Worm (Caenorhabditis elegans) whole organism, early embryonic: ENCODE measurements around the gene F26D11.13.

Experiments used
- B0310.2 ChIP-seq: sonication (generic microtip); optimal IDR thresholded peaks from 2 replicates; lab custom pipeline; 2016; ENCODE audit warnings: mild to moderate bottlenecking, missing genetic modification characterization, missing compliant biosample characterization
- F13C5.2 ChIP-seq: sonication (generic microtip); optimal IDR thresholded peaks from 2 replicates; lab custom pipeline; 2017; ENCODE audit warnings: mild to moderate bottlenecking, missing genetic modification characterization, inconsistent platforms, missing compliant biosample characterization
- aly-1 ChIP-seq: sonication (generic microtip); optimal IDR thresholded peaks from 2 replicates; lab custom pipeline; 2016; ENCODE audit warnings: missing genetic modification characterization, missing compliant biosample characterization
- ama-1 ChIP-seq: fragments of 150-350 bp; optimal IDR thresholded peaks from 2 replicates; lab custom pipeline; 2014
- ceh-13 ChIP-seq: fragments of 200-800 bp; sonication (Bioruptor generic); optimal IDR thresholded peaks from 2 replicates; lab custom pipeline; 2018; ENCODE audit warnings: mild to moderate bottlenecking, missing genetic modification characterization, missing compliant biosample characterization
- ceh-36 ChIP-seq: sonication (generic microtip); optimal IDR thresholded peaks from 2 replicates; lab custom pipeline; 2016; ENCODE audit warnings: missing genetic modification characterization, inconsistent platforms, missing compliant biosample characterization
- ets-7 ChIP-seq: sonication (generic microtip); optimal IDR thresholded peaks from 2 replicates; lab custom pipeline; 2016; ENCODE audit warnings: missing genotype, missing genetic modification characterization, missing compliant biosample characterization
- flt-1 ChIP-seq: fragments of 200-800 bp; sonication (Bioruptor generic); IDR thresholded peaks from 2 replicates; pipeline ENCODE4 v1.3.6; 2022; ENCODE audit warnings: missing genetic modification characterization, missing compliant biosample characterization
- hmbx-1 ChIP-seq: sonication (generic microtip); optimal IDR thresholded peaks from 2 replicates; lab custom pipeline; 2016; ENCODE audit warnings: mild to moderate bottlenecking, missing genetic modification characterization, missing compliant biosample characterization
- hmg-4 ChIP-seq: fragments of 200-800 bp; sonication (Bioruptor generic); optimal IDR thresholded peaks from 2 replicates; lab custom pipeline; 2018; ENCODE audit warnings: mild to moderate bottlenecking, missing genetic modification characterization, missing compliant biosample characterization
- hnd-1 ChIP-seq: sonication (generic microtip); optimal IDR thresholded peaks from 2 replicates; lab custom pipeline; 2016; ENCODE audit warnings: missing genetic modification characterization, missing compliant biosample characterization
- pes-1 ChIP-seq: fragments of 200-800 bp; sonication (Bioruptor generic); IDR thresholded peaks from 2 replicates; pipeline ENCODE4 v1.3.6; 2022; ENCODE audit warnings: missing genetic modification reagents, missing genetic modification characterization, missing compliant biosample characterization
- scrt-1 ChIP-seq: fragments of 200-800 bp; sonication (Bioruptor generic); IDR thresholded peaks from 2 replicates; pipeline ENCODE4 v1.3.6; 2022; ENCODE audit warnings: missing genetic modification characterization, missing compliant biosample characterization
- sea-1 ChIP-seq: fragments of 200-800 bp; sonication (Bioruptor generic); conservative IDR thresholded peaks from 2 replicates; pipeline ENCODE4 v1.3.6; 2022; ENCODE audit warnings: missing genetic modification characterization, missing compliant biosample characterization
- tbx-11 ChIP-seq: fragments of 200-800 bp; sonication (Bioruptor generic); IDR thresholded peaks from 2 replicates; pipeline ENCODE4 v1.3.6; 2022; ENCODE audit warnings: missing genetic modification characterization, missing compliant biosample characterization
- tbx-37 ChIP-seq: fragments of 200-800 bp; sonication (Bioruptor generic); conservative IDR thresholded peaks from 2 replicates; pipeline ENCODE4 v1.3.6; 2022; ENCODE audit warnings: missing genetic modification reagents, missing genetic modification characterization, missing compliant biosample characterization
- tra-4 ChIP-seq: sonication (generic microtip); optimal IDR thresholded peaks from 2 replicates; lab custom pipeline; 2017; ENCODE audit warnings: missing genetic modification characterization, missing compliant biosample characterization

F26D11.13 gene

ce11 chrV:7954552-7954951 lies at the start of gene F26D11.13:
F26D11.13 (minus strand) TSS chrV:7954652.
- no peak for TF ChIP-seq tbx-37 (GFP tag; lab: Robert Waterston, UW)
- TF ChIP-seq tbx-11 (GFP tag; lab: Robert Waterston, UW): no peak
- TF ChIP-seq tra-4 (tag; lab: Kevin White, UChicago): no peak
- TF ChIP-seq B0310.2 (tag; lab: Kevin White, UChicago): no peak

DNA sequence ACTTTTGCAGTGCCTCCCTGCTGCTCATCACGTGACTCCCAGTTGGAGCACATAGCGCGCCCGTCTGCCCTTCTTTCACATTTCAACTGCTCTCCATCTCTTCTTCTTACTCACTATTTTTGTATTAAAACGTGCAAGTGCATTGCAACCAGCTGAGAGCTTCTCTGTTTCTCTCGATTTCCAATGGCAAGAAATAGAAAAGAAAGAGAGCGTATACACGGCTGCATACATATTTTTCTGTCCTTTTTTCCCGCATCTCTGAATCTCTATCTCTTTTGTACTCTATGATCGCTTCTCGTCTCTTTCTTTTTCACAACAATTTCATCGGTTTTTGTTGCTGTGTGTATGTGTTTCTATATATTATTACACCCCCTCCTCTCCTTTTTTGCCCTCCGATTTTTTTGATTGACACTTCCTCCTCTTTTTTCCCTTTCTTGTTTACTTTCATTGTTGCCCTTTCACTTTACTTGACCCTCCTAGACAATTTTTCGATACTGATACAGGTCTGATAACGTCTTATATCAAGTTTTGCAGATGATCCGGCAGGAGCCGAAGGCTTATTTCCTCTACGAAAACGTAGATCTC lies 46.6 kb upstream of the F26D11.13 start, which contains the start of gene Y97E10AR.1:
Gene Y97E10AR.1, plus strand, starts transcription at position 535 of the 585 bp plus-strand sequence.
- TF ChIP-seq F13C5.2 (peak; percentile 22), hnd-1 (tag; lab: Kevin White, UChicago) (peak; percentile 16), hmg-4 (peak; percentile 40), ceh-36 (tag; lab: Kevin White, UChicago) (no peak)

DNA sequence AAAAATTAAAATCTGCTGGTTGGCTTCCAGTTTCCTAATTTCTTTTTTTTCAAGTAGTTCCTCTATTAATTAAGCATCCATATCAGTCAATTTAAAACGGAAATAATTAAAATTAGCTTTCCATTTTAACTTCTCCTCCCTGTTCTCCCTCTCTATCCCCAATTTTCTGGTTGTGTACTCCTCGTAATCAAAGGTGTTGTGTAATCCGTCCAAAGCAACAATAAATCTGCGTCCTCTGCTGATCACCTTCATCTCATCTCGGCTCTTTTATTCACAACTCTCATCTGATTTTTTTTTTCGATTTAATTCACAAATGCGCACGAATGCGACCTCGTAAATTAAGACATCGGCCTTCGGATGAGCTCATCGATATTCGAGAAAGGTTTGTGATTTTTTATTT lies 41.4 kb upstream of the F26D11.13 start, which contains the start of gene Y97E10AR.2:
Gene Y97E10AR.2, plus strand, starts transcription at position 301 of the 400 bp plus-strand sequence.
- TF ChIP-seq tbx-11 (GFP tag; lab: Robert Waterston, UW): no peak
- TF ChIP-seq B0310.2 (tag; lab: Kevin White, UChicago): no peak
- no peak for TF ChIP-seq hmg-4
- TF ChIP-seq flt-1 (GFP tag; lab: Robert Waterston, UW): no peak
- TF ChIP-seq hnd-1 (tag; lab: Kevin White, UChicago): no peak
- no peak for TF ChIP-seq ceh-13 (GFP tag; lab: Kevin White, UChicago)
- no peak for TF ChIP-seq ceh-36 (tag; lab: Kevin White, UChicago)
- TF ChIP-seq tra-4 (tag; lab: Kevin White, UChicago): no peak
- TF ChIP-seq hmbx-1 (tag; lab: Kevin White, UChicago): no peak
- TF ChIP-seq ama-1 (lab: Kevin White, UChicago): no peak

DNA sequence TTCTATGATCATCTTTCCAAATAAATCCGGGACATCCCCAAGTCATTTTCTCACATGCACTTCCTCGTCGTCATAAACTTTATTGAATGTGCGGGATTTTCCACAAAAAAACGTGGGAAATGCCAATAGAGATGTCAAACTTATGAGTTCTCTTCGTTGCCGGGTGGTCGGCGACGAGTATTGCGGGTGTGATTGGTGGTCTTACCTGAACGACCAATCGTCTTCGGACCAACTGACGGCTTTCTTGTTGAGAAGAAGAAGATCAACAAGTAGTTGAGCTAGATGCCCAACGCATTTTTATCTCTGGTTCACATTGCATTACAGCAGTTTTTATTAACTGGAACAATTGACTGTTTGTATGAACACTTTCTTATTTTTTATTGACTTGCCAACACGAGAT lies 40.7 kb upstream of the F26D11.13 start:
- no peak for TF ChIP-seq tra-4 (tag; lab: Kevin White, UChicago)
- TF ChIP-seq ceh-36 (tag; lab: Kevin White, UChicago): no peak
- TF ChIP-seq ets-7: no peak
- no peak for TF ChIP-seq ceh-13 (GFP tag; lab: Kevin White, UChicago)
- no peak for TF ChIP-seq ama-1 (lab: Kevin White, UChicago)
- no peak for TF ChIP-seq F13C5.2
- no peak for TF ChIP-seq hnd-1 (tag; lab: Kevin White, UChicago)
- no peak for TF ChIP-seq tbx-37 (GFP tag; lab: Robert Waterston, UW)
- TF ChIP-seq B0310.2 (tag; lab: Kevin White, UChicago): no peak
- TF ChIP-seq aly-1 (tag; lab: Kevin White, UChicago): no peak
- TF ChIP-seq scrt-1 (GFP tag; lab: Robert Waterston, UW): no peak
- TF ChIP-seq tbx-11 (GFP tag; lab: Robert Waterston, UW): no peak

DNA sequence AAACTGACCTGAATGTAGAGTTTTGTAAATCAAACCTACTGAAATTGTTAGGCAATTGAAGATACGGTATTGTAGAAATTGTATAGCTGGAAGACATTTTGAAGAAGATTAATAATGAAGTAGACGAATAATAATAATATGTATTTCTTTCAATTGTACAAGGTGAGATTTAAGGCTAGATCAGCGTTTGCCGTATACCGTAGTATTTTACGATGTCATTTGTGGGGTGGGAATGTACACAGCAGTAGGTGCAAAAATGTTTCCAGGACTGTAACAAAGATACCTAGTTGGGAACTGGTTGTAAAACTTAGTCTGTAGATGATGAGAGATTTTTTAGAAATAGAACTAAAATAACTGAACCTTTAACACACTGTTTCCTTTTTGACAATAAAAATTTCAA lies 40.1 kb upstream of the F26D11.13 start, which contains the start of gene ceh-76:
Gene ceh-76, minus strand, starts transcription at position 101 of the 400 bp plus-strand sequence.
- TF ChIP-seq ceh-13 (GFP tag; lab: Kevin White, UChicago) (no peak), tra-4 (tag; lab: Kevin White, UChicago) (no peak), flt-1 (GFP tag; lab: Robert Waterston, UW) (no peak), B0310.2 (tag; lab: Kevin White, UChicago) (no peak), hmbx-1 (tag; lab: Kevin White, UChicago) (no peak), tbx-11 (GFP tag; lab: Robert Waterston, UW) (no peak), aly-1 (tag; lab: Kevin White, UChicago) (no peak), ets-7 (no peak), hnd-1 (tag; lab: Kevin White, UChicago) (no peak), tbx-37 (GFP tag; lab: Robert Waterston, UW) (no peak), scrt-1 (GFP tag; lab: Robert Waterston, UW) (no peak), ceh-36 (tag; lab: Kevin White, UChicago) (no peak), ama-1 (lab: Kevin White, UChicago) (no peak), hmg-4 (no peak), sea-1 (GFP tag; lab: Robert Waterston, UW) (no peak), pes-1 (GFP tag; lab: Robert Waterston, UW) (no peak), F13C5.2 (no peak)

DNA sequence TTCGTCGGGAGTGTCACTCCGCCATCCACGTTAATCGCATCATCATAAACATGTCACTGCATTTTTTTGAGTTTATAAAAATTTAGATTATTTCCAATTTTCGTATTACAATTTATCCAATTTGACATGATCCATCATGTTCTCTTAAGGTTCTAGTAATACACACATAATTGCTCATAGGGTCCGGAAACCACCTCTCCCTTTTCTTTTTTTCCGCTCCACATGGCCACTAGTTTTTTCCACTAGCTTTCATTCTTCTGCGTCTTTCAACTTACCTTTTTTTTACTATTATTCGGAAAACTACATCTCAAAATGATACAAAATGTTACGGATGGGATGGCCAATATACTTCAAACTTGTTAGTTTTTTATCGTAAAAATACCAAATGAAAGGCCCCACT lies 31.4 kb upstream of the F26D11.13 start, which contains the start of gene Y97E10AL.1:
Gene Y97E10AL.1, plus strand, starts transcription at position 301 of the 400 bp plus-strand sequence.
- TF ChIP-seq ets-7: no peak
- no peak for TF ChIP-seq ama-1 (lab: Kevin White, UChicago)
- TF ChIP-seq pes-1 (GFP tag; lab: Robert Waterston, UW): no peak
- no peak for TF ChIP-seq aly-1 (tag; lab: Kevin White, UChicago)
- TF ChIP-seq hnd-1 (tag; lab: Kevin White, UChicago): no peak
- TF ChIP-seq tbx-11 (GFP tag; lab: Robert Waterston, UW): no peak
- TF ChIP-seq tra-4 (tag; lab: Kevin White, UChicago): no peak
- TF ChIP-seq B0310.2 (tag; lab: Kevin White, UChicago): no peak
- no peak for TF ChIP-seq sea-1 (GFP tag; lab: Robert Waterston, UW)

DNA sequence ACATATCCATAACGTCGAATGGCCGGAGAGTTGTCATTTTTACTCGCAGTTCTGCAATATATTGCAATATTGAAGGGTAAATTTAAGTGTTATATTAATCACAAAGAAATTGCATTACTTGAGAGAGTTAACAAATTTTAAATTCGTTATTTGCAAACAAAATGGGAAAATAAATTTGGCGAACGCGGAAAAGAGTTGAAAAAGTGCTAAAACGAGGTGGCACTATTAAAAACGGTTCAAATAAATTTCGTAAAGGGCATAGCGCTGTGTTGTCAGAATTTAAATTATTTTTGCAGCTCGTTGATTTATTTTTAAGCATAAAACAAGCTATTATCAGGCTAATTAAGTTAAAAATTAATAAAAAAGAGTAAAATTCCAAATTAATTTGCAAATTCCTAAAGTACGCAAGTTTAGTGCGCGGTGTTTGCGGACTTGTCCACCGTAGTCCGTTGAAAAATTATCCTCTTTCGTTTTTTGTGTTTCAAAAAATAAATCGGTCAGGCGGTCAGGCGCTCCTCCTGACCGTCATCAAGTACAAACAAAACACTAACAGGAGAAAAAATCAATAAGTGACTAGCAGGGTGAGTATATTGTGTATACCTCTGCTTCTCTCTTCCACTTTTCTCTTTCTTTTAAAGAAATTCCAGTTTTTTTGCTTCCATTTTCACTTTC lies 29.1 kb upstream of the F26D11.13 start, which contains the start of the genes natb-1 and abhd-12:
Gene natb-1, minus strand, starts transcription at position 51 of the 672 bp plus-strand sequence.
Gene abhd-12, plus strand, starts transcription at position 499 of the 672 bp plus-strand sequence.
- TF ChIP-seq ceh-36 (tag; lab: Kevin White, UChicago) (no peak), hmbx-1 (tag; lab: Kevin White, UChicago) (no peak), hmg-4 (no peak), ama-1 (lab: Kevin White, UChicago) (no peak), tra-4 (tag; lab: Kevin White, UChicago) (no peak), flt-1 (GFP tag; lab: Robert Waterston, UW) (no peak), ceh-13 (GFP tag; lab: Kevin White, UChicago) (no peak), pes-1 (GFP tag; lab: Robert Waterston, UW) (no peak), hnd-1 (tag; lab: Kevin White, UChicago) (no peak), ets-7 (no peak), sea-1 (GFP tag; lab: Robert Waterston, UW) (no peak), tbx-37 (GFP tag; lab: Robert Waterston, UW) (no peak), scrt-1 (GFP tag; lab: Robert Waterston, UW) (no peak), tbx-11 (GFP tag; lab: Robert Waterston, UW) (no peak), aly-1 (tag; lab: Kevin White, UChicago) (no peak), F13C5.2 (no peak)
